Worm (Caenorhabditis elegans) whole organism, L2 larva: ENCODE results near the gene chil-13.

Experiments used
- C34F6.9 ChIP-seq: fragments of 150-350 bp; optimal IDR thresholded peaks from 2 replicates; lab custom pipeline; 2014; ENCODE audit warnings: missing biosample characterization, missing genetic modification characterization
- F13H6.1 ChIP-seq: sonication (generic microtip); optimal IDR thresholded peaks from 2 replicates; lab custom pipeline; 2016; ENCODE audit warnings: missing genetic modification characterization, missing compliant biosample characterization
- ZK546.5 ChIP-seq: sonication (generic microtip); optimal IDR thresholded peaks from 2 replicates; lab custom pipeline; 2017; ENCODE audit warnings: missing biosample characterization, missing genetic modification characterization
- aly-2 ChIP-seq: fragments of 150-350 bp; optimal IDR thresholded peaks from 2 replicates; lab custom pipeline; 2014; ENCODE audit warnings: missing biosample characterization, missing genetic modification characterization
- ama-1 ChIP-seq: fragments of 150-350 bp; optimal IDR thresholded peaks from 2 replicates; lab custom pipeline; 2018; ENCODE audit warnings: inconsistent platforms
- ceh-16 ChIP-seq: fragments of 150-350 bp; optimal IDR thresholded peaks from 2 replicates; lab custom pipeline; 2014; ENCODE audit warnings: missing biosample characterization, missing genetic modification characterization
- ceh-82 ChIP-seq: fragments of 150-350 bp; optimal IDR thresholded peaks from 2 replicates; lab custom pipeline; 2014; ENCODE audit warnings: missing biosample characterization, missing genetic modification characterization
- crh-2 ChIP-seq: sonication (generic microtip); optimal IDR thresholded peaks from 2 replicates; lab custom pipeline; 2017; ENCODE audit warnings: missing biosample characterization, missing genetic modification characterization
- dmd-4 ChIP-seq: sonication (generic microtip); optimal IDR thresholded peaks from 2 replicates; lab custom pipeline; 2017; ENCODE audit warnings: missing biosample characterization, missing genetic modification characterization
- egl-27 ChIP-seq: sonication (generic microtip); optimal IDR thresholded peaks from 3 replicates; lab custom pipeline; 2017; ENCODE audit warnings: missing biosample characterization, missing genetic modification reagents, missing genetic modification characterization
- elt-1 ChIP-seq: fragments of 150-350 bp; optimal IDR thresholded peaks from 2 replicates; lab custom pipeline; 2014; ENCODE audit warnings: missing biosample characterization, missing genetic modification characterization
- elt-3 ChIP-seq: sonication (generic microtip); optimal IDR thresholded peaks from 2 replicates; lab custom pipeline; 2017; ENCODE audit warnings: missing biosample characterization, missing genetic modification characterization
- fos-1 ChIP-seq: fragments of 150-350 bp; optimal IDR thresholded peaks from 2 replicates; lab custom pipeline; 2014; ENCODE audit warnings: missing biosample characterization, missing genetic modification characterization
- gmeb-1 ChIP-seq: fragments of 150-350 bp; optimal IDR thresholded peaks from 2 replicates; lab custom pipeline; 2014; ENCODE audit warnings: missing biosample characterization, missing genetic modification characterization
- lin-11 ChIP-seq: fragments of 150-350 bp; sonication (generic microtip); optimal IDR thresholded peaks from 2 replicates; lab custom pipeline; 2014; ENCODE audit warnings: missing biosample characterization, missing genetic modification characterization, inconsistent platforms, mixed read lengths
- lin-13 ChIP-seq: fragments of 150-350 bp; optimal IDR thresholded peaks from 2 replicates; lab custom pipeline; 2014; ENCODE audit warnings: missing biosample characterization, missing genetic modification reagents, missing genetic modification characterization
- lin-39 ChIP-seq: fragments of 150-350 bp; optimal IDR thresholded peaks from 2 replicates; lab custom pipeline; 2014; ENCODE audit warnings: missing biosample characterization, missing genetic modification reagents, missing genetic modification characterization
- mab-5 ChIP-seq: fragments of 150-350 bp; optimal IDR thresholded peaks from 2 replicates; lab custom pipeline; 2014; ENCODE audit warnings: missing biosample characterization, missing genetic modification characterization
- mdl-1 ChIP-seq, 2 experiments: fragments of 150-350 bp in 1 of 2; sonication (generic microtip) in 1 of 2; optimal IDR thresholded peaks; 2 replicates each; lab custom pipeline; 2017; ENCODE audit warnings: missing biosample characterization in 2 of 2, missing genetic modification characterization in 2 of 2
- nhr-10 ChIP-seq: sonication (generic microtip); optimal IDR thresholded peaks from 2 replicates; lab custom pipeline; 2017; ENCODE audit warnings: missing biosample characterization, missing genetic modification characterization
- nhr-11 ChIP-seq: fragments of 150-350 bp; optimal IDR thresholded peaks from 2 replicates; lab custom pipeline; 2014; ENCODE audit warnings: missing biosample characterization, missing genetic modification characterization
- nhr-23 ChIP-seq: fragments of 150-350 bp; optimal IDR thresholded peaks from 2 replicates; lab custom pipeline; 2014; ENCODE audit warnings: missing biosample characterization, missing genetic modification reagents, missing genetic modification characterization
- nhr-237 ChIP-seq: fragments of 150-350 bp; optimal IDR thresholded peaks from 2 replicates; lab custom pipeline; 2014; ENCODE audit warnings: missing biosample characterization, missing genetic modification characterization
- nhr-25 ChIP-seq: fragments of 150-350 bp; sonication (generic microtip); optimal IDR thresholded peaks from 3 replicates; lab custom pipeline; 2014; ENCODE audit warnings: missing biosample characterization, missing genetic modification characterization
- nhr-6 ChIP-seq: fragments of 150-350 bp; optimal IDR thresholded peaks from 2 replicates; lab custom pipeline; 2014; ENCODE audit warnings: missing biosample characterization, missing genetic modification characterization
- peb-1 ChIP-seq: fragments of 150-350 bp; optimal IDR thresholded peaks from 2 replicates; lab custom pipeline; 2014; ENCODE audit warnings: missing biosample characterization, missing genetic modification characterization
- sma-9 ChIP-seq, 2 experiments: fragments of 150-350 bp in 1 of 2; sonication (generic microtip) in 1 of 2; optimal IDR thresholded peaks; 2 replicates each; lab custom pipeline; 2014 to 2016; ENCODE audit warnings: missing genetic modification characterization in 2 of 2, mild to moderate bottlenecking in 1 of 2, missing biosample characterization in 1 of 2, missing compliant biosample characterization in 1 of 2, missing genetic modification reagents in 1 of 2, moderate library complexity in 1 of 2
- unc-39 ChIP-seq: fragments of 150-350 bp; optimal IDR thresholded peaks from 2 replicates; lab custom pipeline; 2014; ENCODE audit warnings: missing biosample characterization, missing genetic modification characterization
- unc-55 ChIP-seq: fragments of 150-350 bp; sonication (generic microtip); optimal IDR thresholded peaks from 3 replicates; lab custom pipeline; 2014; ENCODE audit warnings: missing biosample characterization, missing genetic modification reagents, missing genetic modification characterization
- unc-62 ChIP-seq: fragments of 150-350 bp; optimal IDR thresholded peaks from 2 replicates; lab custom pipeline; 2014; ENCODE audit warnings: missing biosample characterization, missing genetic modification reagents, missing genetic modification characterization
- zag-1 ChIP-seq: fragments of 150-350 bp; optimal IDR thresholded peaks from 2 replicates; lab custom pipeline; 2014; ENCODE audit warnings: missing biosample characterization, missing genetic modification characterization
- ztf-1 ChIP-seq: fragments of 200-800 bp; sonication (Bioruptor generic); conservative IDR thresholded peaks from 2 replicates; pipeline ENCODE4 v1.3.6; 2022; ENCODE audit warnings: missing genetic modification characterization, missing compliant biosample characterization
- ztf-11 ChIP-seq: sonication (generic microtip); optimal IDR thresholded peaks from 2 replicates; lab custom pipeline; 2017; ENCODE audit warnings: missing biosample characterization, missing genetic modification characterization
- ztf-4 ChIP-seq: fragments of 150-350 bp; optimal IDR thresholded peaks from 2 replicates; lab custom pipeline; 2014; ENCODE audit warnings: missing biosample characterization, missing genetic modification characterization

The chil-13 gene

ce11 chrII:9403846-9404245, 34.3 kb downstream of the chil-13 start, which contains the start of gene Y51B9A.5:
Gene Y51B9A.5 (plus strand): TSS chrII:9404146.
- TF ChIP-seq gmeb-1 (tag; lab: Kevin White, UChicago) = no peak
- TF ChIP-seq lin-11 (tag; lab: Kevin White, UChicago) = no peak
- no peak for TF ChIP-seq nhr-10
- no peak for TF ChIP-seq unc-62
- TF ChIP-seq elt-1 (tag; lab: Kevin White, UChicago) = no peak
- TF ChIP-seq nhr-25 (tag; lab: Kevin White, UChicago) = no peak
- no peak for TF ChIP-seq nhr-11 (tag; lab: Kevin White, UChicago)
- TF ChIP-seq lin-39 (tag; lab: Kevin White, UChicago) = no peak
- TF ChIP-seq sma-9 (GFP tag; optimal IDR thresholded peaks at IDR 0.05; lab: Kevin White, UChicago) = no peak
- TF ChIP-seq sma-9 (tag; optimal IDR thresholded peaks at IDR 0.05; lab: Kevin White, UChicago) = no peak
- no peak for TF ChIP-seq ZK546.5
- no peak for TF ChIP-seq ztf-4 (tag; lab: Kevin White, UChicago)
- no peak for TF ChIP-seq mab-5 (tag; lab: Kevin White, UChicago)
- TF ChIP-seq crh-2 (tag; lab: Kevin White, UChicago) = no peak
- no peak for TF ChIP-seq nhr-237
- TF ChIP-seq ztf-11 = no peak
- no peak for TF ChIP-seq egl-27 (tag; lab: Kevin White, UChicago)
- no peak for TF ChIP-seq ztf-1 (GFP tag; lab: Robert Waterston, UW)

- no peak for TF ChIP-seq lin-13
- TF ChIP-seq aly-2 (tag; lab: Kevin White, UChicago) = no peak
- TF ChIP-seq ZK546.5 = no peak
- no peak for TF ChIP-seq unc-39 (tag; lab: Kevin White, UChicago)
- no peak for TF ChIP-seq fos-1 (tag; lab: Kevin White, UChicago)
- TF ChIP-seq ztf-1 (GFP tag; lab: Robert Waterston, UW) = no peak
- no peak for TF ChIP-seq unc-55
- TF ChIP-seq ztf-11 = no peak
Observed at ce11 chrII:9403087-9403486, 35.0 kb downstream of the chil-13 start, which contains the start of gene Y51B9A.6. Gene Y51B9A.6 (minus strand): TSS chrII:9403187.

- no peak for TF ChIP-seq ama-1 (lab: Kevin White, UChicago)
- no peak for TF ChIP-seq elt-1 (tag; lab: Kevin White, UChicago)
- no peak for TF ChIP-seq ceh-16 (tag; lab: Kevin White, UChicago)
- TF ChIP-seq zag-1 (tag; lab: Kevin White, UChicago) = no peak
- no peak for TF ChIP-seq ceh-82 (tag; lab: Kevin White, UChicago)
- no peak for TF ChIP-seq nhr-23
- TF ChIP-seq nhr-6 = no peak
- no peak for TF ChIP-seq sma-9 (GFP tag; optimal IDR thresholded peaks at IDR 0.05; lab: Kevin White, UChicago)
- no peak for TF ChIP-seq sma-9 (tag; optimal IDR thresholded peaks at IDR 0.05; lab: Kevin White, UChicago)
- no peak for TF ChIP-seq mdl-1 (tag; optimal IDR thresholded peaks at IDR 0.05; lab: Kevin White, UChicago)
- TF ChIP-seq dmd-4 = no peak
- no peak for TF ChIP-seq fos-1 (tag; lab: Kevin White, UChicago)
- TF ChIP-seq ZK546.5 = no peak
- no peak for TF ChIP-seq egl-27 (tag; lab: Kevin White, UChicago)
- no peak for TF ChIP-seq elt-3 (tag; lab: Kevin White, UChicago)
Observed at ce11 chrII:9399746-9400145, 38.4 kb downstream of the chil-13 start, which contains the start of gene Y51B9A.7. Gene Y51B9A.7 (plus strand): TSS chrII:9400046.

- TF ChIP-seq F13H6.1 (no peak), mab-5 (tag; lab: Kevin White, UChicago) (no peak), ZK546.5 (no peak), zag-1 (tag; lab: Kevin White, UChicago) (no peak), lin-39 (tag; lab: Kevin White, UChicago) (no peak)
Observed at ce11 chrII:9398370-9398901, 39.7 kb downstream of the chil-13 start, which contains the start of the genes Y51B9A.14 and Y51B9A.8. Gene Y51B9A.14 (minus strand): TSS chrII:9398470. Gene Y51B9A.8 (plus strand): TSS chrII:9398851.

- TF ChIP-seq C34F6.9 (tag; lab: Kevin White, UChicago) = no peak
- no peak for TF ChIP-seq ztf-11
- TF ChIP-seq unc-62 = no peak
- TF ChIP-seq peb-1 (tag; lab: Kevin White, UChicago) = no peak
- TF ChIP-seq ztf-4 (tag; lab: Kevin White, UChicago) = no peak
- TF ChIP-seq unc-39 (tag; lab: Kevin White, UChicago) = no peak
- no peak for TF ChIP-seq sma-9 (GFP tag; optimal IDR thresholded peaks at IDR 0.05; lab: Kevin White, UChicago)
- no peak for TF ChIP-seq sma-9 (tag; optimal IDR thresholded peaks at IDR 0.05; lab: Kevin White, UChicago)
- no peak for TF ChIP-seq ztf-1 (GFP tag; lab: Robert Waterston, UW)
- TF ChIP-seq nhr-25 (tag; lab: Kevin White, UChicago) = no peak
- TF ChIP-seq aly-2 (tag; lab: Kevin White, UChicago) = no peak
Observed at ce11 chrII:9397496-9397895, 40.6 kb downstream of the chil-13 start, which contains the start of gene Y51B9A.9. Gene Y51B9A.9 (minus strand): TSS chrII:9397596.
